Worm (Caenorhabditis elegans): ENCODE results near the gene swm-1.

swm-1 gene

ce11 chrV:9054771-9055170, at the start of gene swm-1:
Gene swm-1, minus strand, starts transcription at chrV:9054871.
- TF ChIP-seq ham-2 (GFP tag; optimal IDR thresholded peaks at IDR 0.05), result no peak

ce11 chrV:9101062-9101461, 46.4 kb upstream of the swm-1 start, which contains the start of gene frpr-6:
Gene frpr-6, minus strand, starts transcription at chrV:9101162.
- TF ChIP-seq sptf-1 (tag; optimal IDR thresholded peaks at IDR 0.05) (no peak), zip-8 (tag; optimal IDR thresholded peaks at IDR 0.05) (no peak), elt-1 (tag; optimal IDR thresholded peaks at IDR 0.05; ENCODE audit: borderline replicate concordance, insufficient read depth) (no peak), nhr-12 (tag; optimal IDR thresholded peaks at IDR 0.05) (no peak), ztf-11 (tag; optimal IDR thresholded peaks at IDR 0.05) (no peak), blmp-1 (tag; optimal IDR thresholded peaks at IDR 0.05) (no peak), ceh-83 (GFP tag; optimal IDR thresholded peaks at IDR 0.05) (no peak), M03D4.4 (tag; optimal IDR thresholded peaks at IDR 0.05) (no peak), hlh-1 (tag; optimal IDR thresholded peaks at IDR 0.05) (no peak), unc-39 (tag; optimal IDR thresholded peaks at IDR 0.05) (no peak), ces-1 (GFP tag; optimal IDR thresholded peaks at IDR 0.05) (no peak), ceh-39 (tag; optimal IDR thresholded peaks at IDR 0.05) (no peak), elt-3 (tag; optimal IDR thresholded peaks at IDR 0.05) (no peak), nhr-2 (tag; optimal IDR thresholded peaks at IDR 0.05) (no peak), nhr-76 (tag; optimal IDR thresholded peaks at IDR 0.05) (no peak), cnd-1 (tag; optimal IDR thresholded peaks at IDR 0.05) (no peak), sem-2 (GFP tag; optimal IDR thresholded peaks at IDR 0.05) (no peak), mls-2 (tag; optimal IDR thresholded peaks at IDR 0.05) (no peak), mep-1 (tag; optimal IDR thresholded peaks at IDR 0.05) (no peak)

- TF ChIP-seq unc-120 (tag; optimal IDR thresholded peaks at IDR 0.05; ENCODE audit: poor library complexity, severe bottlenecking), result no peak
Observed at ce11 chrV:9098280-9098973, 43.8 kb upstream of the swm-1 start, which contains the start of gene F21C10.9. Gene F21C10.9, minus strand, starts transcription at chrV:9098696.

- TF ChIP-seq ham-2 (GFP tag; optimal IDR thresholded peaks at IDR 0.05) (no peak), unc-120 (tag; optimal IDR thresholded peaks at IDR 0.05; ENCODE audit: poor library complexity, severe bottlenecking) (no peak), lin-13 (tag; optimal IDR thresholded peaks at IDR 0.05) (no peak), mls-2 (tag; optimal IDR thresholded peaks at IDR 0.05) (no peak), nhr-237 (tag; optimal IDR thresholded peaks at IDR 0.05) (no peak), hlh-1 (tag; optimal IDR thresholded peaks at IDR 0.05) (no peak), cnd-1 (tag; optimal IDR thresholded peaks at IDR 0.05) (no peak), ces-1 (GFP tag; optimal IDR thresholded peaks at IDR 0.05) (no peak), ztf-11 (tag; optimal IDR thresholded peaks at IDR 0.05) (no peak), elt-1 (tag; optimal IDR thresholded peaks at IDR 0.05; ENCODE audit: borderline replicate concordance, insufficient read depth) (no peak), unc-39 (tag; optimal IDR thresholded peaks at IDR 0.05) (no peak), tbx-8 (GFP tag; optimal IDR thresholded peaks at IDR 0.05) (no peak), pha-4 (tag; optimal IDR thresholded peaks at IDR 0.05) (no peak), nhr-76 (tag; optimal IDR thresholded peaks at IDR 0.05) (no peak), nhr-28 (tag; optimal IDR thresholded peaks at IDR 0.05) (no peak), flh-1 (GFP tag; optimal IDR thresholded peaks at IDR 0.05) (no peak), M03D4.4 (tag; optimal IDR thresholded peaks at IDR 0.05) (no peak), unc-62 (GFP tag; optimal IDR thresholded peaks at IDR 0.05) (no peak), ceh-43 (GFP tag; optimal IDR thresholded peaks at IDR 0.05) (no peak)
Observed at ce11 chrV:9097213-9097612, 42.5 kb upstream of the swm-1 start.

- TF ChIP-seq drap-1 (GFP tag; optimal IDR thresholded peaks at IDR 0.05), result no peak
- no peak for TF ChIP-seq nhr-28 (tag; optimal IDR thresholded peaks at IDR 0.05)
- no peak for TF ChIP-seq lsy-2 (tag; optimal IDR thresholded peaks at IDR 0.05)
Observed at ce11 chrV:9096674-9097073, 42.0 kb upstream of the swm-1 start.

All from whole organism, mixed stage, embryonic.